Fruit fly (Drosophila melanogaster) whole organism, embryonic: ENCODE results near the gene Nmt.

Source experiments
- Antp ChIP-seq: fragments of 200-800 bp; sonication (Bioruptor generic); optimal IDR thresholded peaks from 3 replicates; lab custom pipeline; 2016; ENCODE audit warnings: missing biosample characterization, missing genetic modification characterization
- B-H1 ChIP-seq: fragments of 200-800 bp; sonication (Bioruptor generic); IDR thresholded peaks from 3 replicates; pipeline ENCODE4 v1.3.6; 2022; ENCODE audit warnings: missing biosample characterization, missing genetic modification characterization
- CG10321 ChIP-seq: fragments of 200-800 bp; sonication (Bioruptor generic); IDR thresholded peaks from 2 replicates; pipeline ENCODE4 v1.3.6; 2022; ENCODE audit warnings: missing biosample characterization, missing genetic modification characterization
- CG10565 ChIP-seq: fragments of 200-800 bp; sonication (Bioruptor generic); optimal IDR thresholded peaks from 3 replicates; lab custom pipeline; 2016; ENCODE audit warnings: missing biosample characterization, mild to moderate bottlenecking, missing genetic modification characterization
- CG11504 ChIP-seq: fragments of 200-800 bp; sonication (Bioruptor generic); optimal IDR thresholded peaks from 3 replicates; lab custom pipeline; 2019; ENCODE audit warnings: missing biosample characterization, mild to moderate bottlenecking, missing genetic modification characterization, moderate library complexity
- CG12219 ChIP-seq: fragments of 200-800 bp; sonication (Bioruptor generic); optimal IDR thresholded peaks from 3 replicates; lab custom pipeline; 2018; ENCODE audit warnings: missing biosample characterization, mild to moderate bottlenecking, missing genetic modification characterization
- CG12391 ChIP-seq: fragments of 200-800 bp; sonication (Bioruptor generic); optimal IDR thresholded peaks from 3 replicates; lab custom pipeline; 2018; ENCODE audit warnings: missing biosample characterization, mild to moderate bottlenecking, missing genetic modification characterization, moderate library complexity
- CG15269 ChIP-seq: fragments of 200-800 bp; sonication (Bioruptor generic); optimal IDR thresholded peaks from 2 replicates; lab custom pipeline; 2018; ENCODE audit warnings: missing biosample characterization, mild to moderate bottlenecking, missing genetic modification characterization, moderate library complexity
- CG15514 ChIP-seq: fragments of 200-800 bp; sonication (Bioruptor generic); optimal IDR thresholded peaks from 3 replicates; lab custom pipeline; 2017; ENCODE audit warnings: missing biosample characterization, missing genetic modification characterization, mild to moderate bottlenecking, moderate library complexity, missing genetic modification reagents
- CG17361 ChIP-seq: fragments of 200-800 bp; sonication (Bioruptor generic); IDR thresholded peaks from 3 replicates; pipeline ENCODE4 v1.3.6; 2022; ENCODE audit warnings: missing biosample characterization, missing genetic modification characterization
- CG33213 ChIP-seq: fragments of 200-800 bp; sonication (Bioruptor generic); optimal IDR thresholded peaks from 3 replicates; lab custom pipeline; 2016; ENCODE audit warnings: missing biosample characterization, missing genetic modification characterization
- CG4282 ChIP-seq: fragments of 200-800 bp; sonication (Bioruptor generic); optimal IDR thresholded peaks from 2 replicates; lab custom pipeline; 2016; ENCODE audit warnings: missing biosample characterization, missing genetic modification characterization
- CG4360 ChIP-seq: fragments of 200-800 bp; sonication (Bioruptor generic); IDR thresholded peaks from 2 replicates; pipeline ENCODE4 v1.3.6; 2022; ENCODE audit warnings: missing biosample characterization, missing genetic modification characterization
- CG43689 ChIP-seq: fragments of 200-800 bp; sonication (Bioruptor generic); IDR thresholded peaks from 2 replicates; pipeline ENCODE4 v1.3.6; 2022; ENCODE audit warnings: missing biosample characterization, missing genetic modification characterization
- CG6272 ChIP-seq: fragments of 200-800 bp; sonication (Bioruptor generic); IDR thresholded peaks from 2 replicates; pipeline ENCODE4 v1.3.6; 2022; ENCODE audit warnings: missing biosample characterization, missing genetic modification characterization
- CG6813 ChIP-seq: fragments of 200-800 bp; sonication (Bioruptor generic); optimal IDR thresholded peaks from 2 replicates; lab custom pipeline; 2017; ENCODE audit warnings: missing biosample characterization, missing genetic modification characterization, mild to moderate bottlenecking, moderate library complexity, missing genetic modification reagents
- CHES-1-like ChIP-seq: fragments of 200-800 bp; sonication (Bioruptor generic); optimal IDR thresholded peaks from 2 replicates; lab custom pipeline; 2016; ENCODE audit warnings: missing biosample characterization, missing genetic modification characterization
- Chrac-16 ChIP-seq: fragments of 200-800 bp; sonication (Bioruptor generic); optimal IDR thresholded peaks from 3 replicates; lab custom pipeline; 2016; ENCODE audit warnings: missing biosample characterization, missing genetic modification characterization
- CrebB ChIP-seq: fragments of 200-800 bp; sonication (Bioruptor generic); optimal IDR thresholded peaks from 3 replicates; lab custom pipeline; 2018; ENCODE audit warnings: missing biosample characterization, mild to moderate bottlenecking, missing genetic modification characterization
- Doc3 ChIP-seq: fragments of 200-800 bp; sonication (Bioruptor generic); IDR thresholded peaks from 3 replicates; pipeline ENCODE4 v1.3.6; 2022; ENCODE audit warnings: missing biosample characterization, missing genetic modification characterization; ENCODE audit not compliant: partially characterized antibody
- Drgx ChIP-seq: fragments of 200-800 bp; sonication (Bioruptor generic); IDR thresholded peaks from 2 replicates; pipeline ENCODE4 v1.3.6; 2022; ENCODE audit warnings: missing biosample characterization, missing genetic modification characterization
- Gsc ChIP-seq: fragments of 200-800 bp; sonication (Bioruptor generic); IDR thresholded peaks from 2 replicates; pipeline ENCODE4 v1.3.6; 2022; ENCODE audit warnings: missing biosample characterization, missing genetic modification characterization
- HHEX ChIP-seq: fragments of 200-800 bp; sonication (Bioruptor generic); optimal IDR thresholded peaks from 3 replicates; lab custom pipeline; 2017; ENCODE audit warnings: missing biosample characterization, mild to moderate bottlenecking, missing genetic modification characterization, missing genetic modification reagents
- Nf-YC ChIP-seq: fragments of 200-800 bp; optimal IDR thresholded peaks from 3 replicates; lab custom pipeline; 2019; ENCODE audit warnings: missing biosample characterization, mild to moderate bottlenecking, missing genetic modification characterization, moderate library complexity
- Oli ChIP-seq: fragments of 200-800 bp; sonication (Bioruptor generic); optimal IDR thresholded peaks from 2 replicates; lab custom pipeline; 2018; ENCODE audit warnings: missing biosample characterization, mild to moderate bottlenecking, missing genetic modification characterization, moderate library complexity
- Stat92E ChIP-seq, 3 experiments: fragments of >200 bp in 2 of 3; fragments of 200-800 bp in 1 of 3; sonication (Bioruptor generic) in 1 of 3; optimal IDR thresholded peaks; 2 replicates each; lab custom pipeline; 2017 to 2019; ENCODE audit warnings: missing biosample characterization in 3 of 3, missing genetic modification characterization in 3 of 3, mild to moderate bottlenecking in 1 of 3, moderate library complexity in 1 of 3
- Vsx1 ChIP-seq: fragments of 200-800 bp; sonication (Bioruptor generic); optimal IDR thresholded peaks from 2 replicates; lab custom pipeline; 2017; ENCODE audit warnings: missing biosample characterization, mild to moderate bottlenecking, missing genetic modification characterization, missing genetic modification reagents
- Xrp1 ChIP-seq: fragments of 200-800 bp; sonication (Bioruptor generic); IDR thresholded peaks from 2 replicates; pipeline ENCODE4 v1.3.6; 2022; ENCODE audit warnings: missing biosample characterization, missing genetic modification characterization
- amos ChIP-seq: fragments of 200-800 bp; sonication (Bioruptor generic); IDR thresholded peaks from 2 replicates; pipeline ENCODE4 v1.3.6; 2022; ENCODE audit warnings: missing biosample characterization, missing genetic modification characterization; ENCODE audit not compliant: partially characterized antibody
- aop ChIP-seq: fragments of 200-800 bp; sonication (Bioruptor generic); IDR thresholded peaks from 2 replicates; pipeline ENCODE4 v1.3.6; 2022; ENCODE audit warnings: missing biosample characterization, missing genetic modification characterization
- ap ChIP-seq: fragments of 200-800 bp; sonication (Bioruptor generic); IDR thresholded peaks from 2 replicates; pipeline ENCODE4 v1.3.6; 2022; ENCODE audit warnings: missing biosample characterization, missing genetic modification characterization
- ara ChIP-seq: fragments of 200-800 bp; sonication (Bioruptor generic); IDR thresholded peaks from 2 replicates; pipeline ENCODE4 v1.3.6; 2022; ENCODE audit warnings: missing biosample characterization, missing genetic modification characterization
- ash1 ChIP-seq: fragments of 200-800 bp; sonication (Bioruptor generic); optimal IDR thresholded peaks from 2 replicates; lab custom pipeline; 2018; ENCODE audit warnings: missing biosample characterization, mild to moderate bottlenecking, missing genetic modification characterization
- cato ChIP-seq: fragments of 200-800 bp; sonication (Bioruptor generic); optimal IDR thresholded peaks from 2 replicates; lab custom pipeline; 2016; ENCODE audit warnings: missing biosample characterization, missing genetic modification characterization, borderline replicate concordance
- ci ChIP-seq: fragments of 200-800 bp; sonication (Bioruptor generic); IDR thresholded peaks from 3 replicates; pipeline ENCODE4 v1.3.6; 2022; ENCODE audit warnings: missing biosample characterization, missing genetic modification characterization
- disco-r ChIP-seq: fragments of 200-800 bp; sonication (Bioruptor generic); optimal IDR thresholded peaks from 2 replicates; lab custom pipeline; 2016; ENCODE audit warnings: missing biosample characterization, missing genetic modification characterization
- en ChIP-seq: fragments of 200-800 bp; sonication (Bioruptor generic); optimal IDR thresholded peaks from 2 replicates; lab custom pipeline; 2016; ENCODE audit warnings: missing biosample characterization, missing genetic modification characterization
- gsb-n ChIP-seq: fragments of 200-800 bp; sonication (Bioruptor generic); optimal IDR thresholded peaks from 3 replicates; lab custom pipeline; 2018; ENCODE audit warnings: missing biosample characterization, mild to moderate bottlenecking, missing genetic modification characterization
- ind ChIP-seq: fragments of 200-800 bp; sonication (Bioruptor generic); optimal IDR thresholded peaks from 3 replicates; lab custom pipeline; 2016; ENCODE audit warnings: missing biosample characterization, missing genetic modification characterization
- nmo ChIP-seq: fragments of 200-800 bp; sonication (Bioruptor generic); optimal IDR thresholded peaks from 2 replicates; lab custom pipeline; 2018; ENCODE audit warnings: missing biosample characterization, mild to moderate bottlenecking, missing genetic modification characterization, moderate library complexity
- nom ChIP-seq: fragments of 200-800 bp; sonication (Bioruptor generic); optimal IDR thresholded peaks from 2 replicates; lab custom pipeline; 2017; ENCODE audit warnings: missing biosample characterization, missing genetic modification characterization, mild to moderate bottlenecking, moderate library complexity, missing genetic modification reagents
- phol ChIP-seq: fragments of 200-800 bp; sonication (Bioruptor generic); optimal IDR thresholded peaks from 3 replicates; lab custom pipeline; 2018; ENCODE audit warnings: missing biosample characterization, mild to moderate bottlenecking, missing genetic modification characterization, moderate library complexity
- pros ChIP-seq: fragments of 200-800 bp; sonication (Bioruptor generic); optimal IDR thresholded peaks from 3 replicates; lab custom pipeline; 2019; ENCODE audit warnings: missing biosample characterization, mild to moderate bottlenecking, missing genetic modification characterization, moderate library complexity
- run ChIP-seq: fragments of 200-800 bp; sonication (Bioruptor generic); optimal IDR thresholded peaks from 3 replicates; lab custom pipeline; 2018; ENCODE audit warnings: missing biosample characterization, mild to moderate bottlenecking, missing genetic modification characterization
- sens ChIP-seq: fragments of 200-800 bp; sonication (Bioruptor generic); peaks from one replicate; lab custom pipeline; 2016; ENCODE audit warnings: missing biosample characterization, missing genetic modification characterization
- sima ChIP-seq: fragments of 200-800 bp; sonication (Bioruptor generic); optimal IDR thresholded peaks from 2 replicates; lab custom pipeline; 2016; ENCODE audit warnings: missing biosample characterization, missing genetic modification characterization
- tgo ChIP-seq: fragments of 200-800 bp; sonication (Bioruptor generic); IDR thresholded peaks from 3 replicates; pipeline ENCODE4 v1.3.6; 2022; ENCODE audit warnings: missing biosample characterization, missing genetic modification characterization
- tio ChIP-seq: fragments of 200-800 bp; sonication (Bioruptor generic); optimal IDR thresholded peaks from 2 replicates; lab custom pipeline; 2017; ENCODE audit warnings: missing biosample characterization, missing genetic modification characterization, inconsistent platforms

The Nmt gene

dm6 chr3L:8185263-8186227 lies 7.3 kb upstream of the Nmt start (continued):
- TF ChIP-seq ci (GFP tag; lab: Robert Waterston, UW) (peak; percentile 13; the same call in 1 of the 3 replicates), aop (GFP tag; lab: Robert Waterston, UW) (no peak), CG33213 (GFP tag; lab: Kevin White, UChicago) (no peak), CG17361 (GFP tag; lab: Robert Waterston, UW) (0 out of 3 replicates have a peak, but pooled peaks have one; percentile 45), nom (peak; percentile 40), tgo (GFP tag; lab: Robert Waterston, UW) (peak; percentile 51), CG11504 (peak; percentile 57), sima (no peak), tio (GFP tag; lab: Kevin White, UChicago) (peak; percentile 39), ash1 (no peak), cato (GFP tag; lab: Kevin White, UChicago) (no peak), Oli (tag; lab: Kevin White, UChicago) (peak; percentile 54), CG15269 (peak; percentile 58), amos (GFP tag; lab: Robert Waterston, UW) (no peak), gsb-n (tag; lab: Kevin White, UChicago) (no peak), en (GFP tag; lab: Kevin White, UChicago) (no peak), ind (GFP tag; lab: Kevin White, UChicago) (peak; percentile 51), Vsx1 (GFP tag; lab: Kevin White, UChicago) (peak; percentile 47), Antp (peak; percentile 50), CG10321 (no peak), sens (peak; percentile 89), pros (GFP tag; lab: Kevin White, UChicago) (peak; percentile 9), B-H1 (no peak; the same call in 2 of the 3 replicates), ap (GFP tag; lab: Robert Waterston, UW) (no peak), CG4360 (no peak), Xrp1 (GFP tag; lab: Robert Waterston, UW) (peak; percentile 41; the same call in 1 of the 2 replicates), Gsc (GFP tag; lab: Robert Waterston, UW) (peak; percentile 30; the same call in 1 of the 2 replicates), CHES-1-like (peak; percentile 44), Drgx (GFP tag; lab: Robert Waterston, UW) (no peak), Nf-YC (tag; lab: Kevin White, UChicago) (peak; percentile 70), CG6272 (GFP tag; lab: Robert Waterston, UW) (peak; percentile 46; the same call in 1 of the 2 replicates), phol (tag; lab: Kevin White, UChicago) (peak; percentile 43), run (tag; lab: Kevin White, UChicago) (no peak), CG12391 (tag; lab: Kevin White, UChicago) (peak; percentile 55), CG12219 (peak; percentile 18), CG4282 (no peak), CG10565 (no peak), ara (peak; percentile 46; the same call in 1 of the 2 replicates), HHEX (peak; percentile 20), CG43689 (GFP tag; lab: Robert Waterston, UW) (no peak), nmo (GFP tag; lab: Kevin White, UChicago) (peak; percentile 37), Chrac-16 (GFP tag; lab: Kevin White, UChicago) (peak; percentile 34), Stat92E (GFP tag; optimal IDR thresholded peaks at IDR 0.05; lab: Kevin White, UChicago) (no peak), disco-r (GFP tag; lab: Kevin White, UChicago) (peak; percentile 21), Doc3 (GFP tag; lab: Robert Waterston, UW) (no peak), CG15514 (no peak), CG6813 (GFP tag; lab: Kevin White, UChicago) (peak; percentile 34), CrebB (peak; percentile 48)
